Fruit fly (Drosophila melanogaster) ovary, adult (tissue): Measurements from ENCODE around the gene CG4168.

Experiments
- CG17801 ChIP-seq: fragments of 200-800 bp; optimal IDR thresholded peaks from 2 replicates; lab custom pipeline; 2019; ENCODE audit warnings: missing biosample characterization, mild to moderate bottlenecking, missing genetic modification characterization, moderate library complexity; ENCODE audit not compliant: partially characterized antibody

Gene CG4168

DNA sequence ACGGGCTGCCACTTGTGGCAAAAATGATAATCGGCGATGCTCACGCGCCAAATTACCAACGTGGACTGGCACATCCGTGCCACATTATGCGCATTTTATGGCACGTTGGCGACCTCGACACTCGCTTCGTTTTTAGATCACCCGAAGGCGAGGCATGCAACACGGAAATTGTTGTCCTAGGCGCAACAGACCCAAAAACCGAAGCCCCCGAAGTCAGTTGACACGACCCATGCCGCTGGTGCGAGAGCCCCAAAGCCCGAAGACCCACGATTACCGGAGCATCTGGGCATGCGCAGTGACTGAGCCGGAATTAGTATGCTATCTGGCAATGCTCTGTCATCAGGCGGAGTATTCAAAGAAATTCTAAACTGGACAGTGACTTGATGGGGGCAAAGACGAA is at the start of gene CG4168:
Gene CG4168 (minus strand): TSS at position 51 of the 400 bp plus-strand sequence.
- TF ChIP-seq CG17801 (GFP tag; lab: Kevin White, UChicago), result no peak

DNA sequence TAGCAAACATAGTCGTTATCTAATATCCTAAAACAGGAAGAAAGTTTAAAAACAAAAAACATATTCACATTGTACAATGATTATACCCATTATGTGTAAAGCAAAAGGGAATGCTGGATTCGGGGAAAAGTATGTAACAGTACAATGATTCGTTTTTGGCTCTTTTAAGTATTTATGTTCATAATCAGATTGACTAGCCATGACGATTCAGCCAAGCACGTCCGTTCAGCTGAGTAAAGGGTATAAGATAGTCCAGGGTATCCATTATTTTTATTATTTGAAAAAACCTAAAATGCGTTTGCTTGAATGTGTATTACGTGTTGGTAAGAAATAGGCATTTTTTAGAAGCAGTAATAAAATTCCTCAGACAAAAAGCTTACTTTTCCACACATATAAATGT is 49.4 kb upstream of the CG4168 start:
- TF ChIP-seq CG17801 (GFP tag; lab: Kevin White, UChicago), result no peak

DNA sequence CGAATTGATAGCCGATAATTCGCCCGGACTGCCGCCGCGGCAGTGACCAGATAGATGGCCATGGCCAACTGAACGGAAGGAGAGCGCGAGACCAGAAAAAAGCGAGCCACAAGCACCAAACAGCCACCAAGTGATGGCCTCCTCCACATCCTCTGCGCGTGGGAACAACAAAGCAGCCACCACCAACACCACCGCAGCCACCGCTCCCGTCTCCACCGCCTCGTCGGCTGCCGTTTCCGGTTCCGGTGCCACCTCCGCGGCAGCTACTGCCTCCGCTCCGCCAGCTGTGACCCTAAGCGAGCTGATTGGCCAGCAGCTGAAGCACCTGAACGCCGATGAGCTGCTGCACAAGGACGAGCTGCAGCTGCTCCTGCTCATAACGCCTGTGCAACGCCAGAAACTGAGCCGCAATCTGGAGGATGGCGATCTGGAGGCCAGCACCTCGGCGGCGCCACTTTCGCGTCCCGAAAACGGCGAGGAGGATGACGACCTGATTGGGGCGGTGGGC is 48.8 kb upstream of the CG4168 start:
- no peak for TF ChIP-seq CG17801 (GFP tag; lab: Kevin White, UChicago)

DNA sequence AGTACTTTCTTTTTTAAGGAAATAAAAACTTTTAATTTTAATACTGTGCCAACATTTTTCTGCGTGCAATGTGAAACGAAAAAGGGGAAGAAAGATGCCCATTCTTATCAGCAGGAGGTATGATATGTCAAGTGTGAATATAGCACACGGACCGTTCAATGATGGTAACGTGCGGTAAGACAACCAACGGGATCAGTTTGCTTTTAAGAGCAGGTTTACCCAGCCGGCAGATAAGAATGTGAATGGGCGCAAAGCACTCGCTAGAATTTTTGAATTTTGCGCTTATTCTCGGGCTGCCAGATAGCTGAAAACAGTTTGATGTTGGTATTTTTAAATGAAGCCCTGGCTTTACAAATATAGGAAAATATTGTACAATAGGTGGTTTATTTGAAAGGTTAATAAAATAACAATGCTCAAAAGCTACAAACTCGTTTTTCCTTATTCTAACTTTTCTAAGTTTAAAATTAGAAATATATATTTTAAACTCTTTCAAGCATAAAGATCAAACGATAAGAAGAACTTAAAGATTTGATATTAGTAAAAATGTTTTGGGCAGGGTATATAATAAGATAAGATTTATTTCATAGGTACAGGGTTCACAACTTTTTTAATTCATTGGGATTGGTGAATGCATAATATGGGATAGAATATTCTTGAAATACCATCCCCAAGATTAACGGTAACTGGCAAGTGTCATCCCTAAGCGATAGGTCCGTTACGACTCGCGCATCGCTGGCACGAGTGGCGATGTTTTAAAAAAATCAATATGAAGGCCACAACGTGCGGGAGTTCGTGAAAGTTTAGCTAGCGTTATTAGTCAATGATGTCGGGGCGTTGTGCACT is 48.1 kb upstream of the CG4168 start, which contains the start of gene dao:
Gene dao (plus strand): TSS at position 717 of the 843 bp plus-strand sequence.
- no peak for TF ChIP-seq CG17801 (GFP tag; lab: Kevin White, UChicago)

DNA sequence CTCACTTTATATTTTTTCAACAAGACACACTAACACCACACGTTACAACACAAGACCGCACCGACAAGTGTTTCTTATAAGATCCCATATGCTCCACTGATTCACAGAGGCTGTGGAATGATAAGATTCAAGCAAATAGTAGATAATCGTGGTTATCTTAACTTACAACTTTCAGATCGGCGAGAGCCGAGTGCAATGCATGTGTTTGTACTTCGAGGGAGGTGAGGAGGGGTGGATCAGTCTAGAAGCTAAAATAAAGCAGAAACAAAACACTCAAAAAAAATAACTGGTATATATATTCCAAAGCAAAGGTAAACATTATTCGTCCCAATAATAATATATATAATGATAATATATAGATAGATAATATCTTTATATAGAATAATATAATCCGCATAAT is 47.4 kb upstream of the CG4168 start, which contains the start of gene ZnT35C:
Gene ZnT35C (minus strand): TSS at position 101 of the 400 bp plus-strand sequence.
- no peak for TF ChIP-seq CG17801 (GFP tag; lab: Kevin White, UChicago)

DNA sequence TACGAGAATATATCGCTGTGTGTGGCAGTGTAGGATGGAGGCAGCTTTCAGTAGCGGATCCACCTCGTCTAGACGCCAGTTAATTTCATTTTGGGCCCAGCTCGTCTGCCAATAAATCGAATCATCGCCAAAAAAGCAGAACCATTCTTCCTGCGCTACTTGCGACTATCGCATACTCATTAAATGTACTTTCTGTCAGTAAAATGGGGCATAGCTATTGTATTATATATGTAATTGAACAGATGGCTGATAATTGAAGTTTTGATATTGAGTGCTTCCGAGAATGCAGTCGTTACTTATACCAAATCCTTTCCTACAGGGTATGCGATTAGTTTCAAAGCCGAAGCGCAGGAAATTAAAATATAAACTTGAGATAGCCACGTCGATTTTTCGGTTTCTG is 44.4 kb upstream of the CG4168 start:
- no peak for TF ChIP-seq CG17801 (GFP tag; lab: Kevin White, UChicago)

DNA sequence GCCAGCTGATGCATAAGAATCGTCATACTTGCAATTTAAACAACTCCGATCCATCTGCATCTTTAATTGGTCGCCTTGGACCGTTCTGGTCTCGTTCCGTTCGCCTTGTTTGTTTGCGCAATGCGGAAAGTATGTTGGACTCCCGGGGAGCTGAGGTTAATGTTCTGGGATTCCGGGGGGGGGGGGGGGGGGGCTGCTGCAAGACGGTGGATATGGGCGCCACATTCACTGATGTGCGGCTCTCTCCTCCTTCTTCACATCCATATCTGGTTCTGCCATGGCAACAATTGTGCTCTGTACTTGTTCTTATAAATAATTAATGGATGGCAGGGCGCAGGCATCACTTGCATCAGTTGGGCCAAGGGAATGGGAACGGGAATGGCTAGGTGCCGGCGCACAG is 43.2 kb upstream of the CG4168 start:
- TF ChIP-seq CG17801 (GFP tag; lab: Kevin White, UChicago), result no peak

DNA sequence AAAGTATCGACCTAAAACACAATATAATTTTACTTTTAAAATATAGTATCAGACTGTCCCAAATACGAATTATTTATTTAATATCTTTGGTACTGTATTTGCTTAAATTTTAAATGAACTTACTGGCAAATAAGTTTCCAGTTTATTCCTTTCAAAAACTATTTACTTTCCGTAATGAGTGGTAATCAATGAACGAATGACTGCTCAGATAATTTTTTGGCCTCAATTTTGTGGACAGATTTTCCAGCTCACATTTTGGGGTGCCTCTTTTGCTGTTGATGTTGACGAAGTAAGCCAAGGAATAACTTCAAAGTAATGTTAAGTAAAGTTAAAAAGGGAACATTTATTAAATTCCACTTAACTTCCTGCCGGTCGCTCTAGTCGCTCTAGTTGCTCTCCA is 14.7 kb upstream of the CG4168 start, which contains the start of gene CG43230:
Gene CG43230 (plus strand): TSS at position 301 of the 400 bp plus-strand sequence.
- no peak for TF ChIP-seq CG17801 (GFP tag; lab: Kevin White, UChicago)

DNA sequence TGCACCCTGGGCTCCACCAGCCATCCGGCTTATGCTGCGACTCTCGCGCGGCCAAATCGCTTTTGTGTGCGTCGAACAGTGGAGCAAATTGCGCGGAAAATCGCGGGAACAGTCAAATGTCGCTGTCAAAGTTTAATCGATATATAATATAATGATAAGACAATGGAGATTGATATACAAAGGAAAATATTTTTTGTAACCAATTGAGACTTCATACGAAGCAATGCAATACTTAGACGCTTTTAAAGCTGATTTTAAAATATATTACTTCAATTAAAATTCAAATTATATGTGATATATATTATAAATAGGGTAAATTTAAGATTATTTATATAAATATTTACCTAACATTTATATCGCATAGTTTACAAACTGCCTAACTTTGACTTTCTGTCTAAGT is 11.2 kb upstream of the CG4168 start:
- no peak for TF ChIP-seq CG17801 (GFP tag; lab: Kevin White, UChicago)

DNA sequence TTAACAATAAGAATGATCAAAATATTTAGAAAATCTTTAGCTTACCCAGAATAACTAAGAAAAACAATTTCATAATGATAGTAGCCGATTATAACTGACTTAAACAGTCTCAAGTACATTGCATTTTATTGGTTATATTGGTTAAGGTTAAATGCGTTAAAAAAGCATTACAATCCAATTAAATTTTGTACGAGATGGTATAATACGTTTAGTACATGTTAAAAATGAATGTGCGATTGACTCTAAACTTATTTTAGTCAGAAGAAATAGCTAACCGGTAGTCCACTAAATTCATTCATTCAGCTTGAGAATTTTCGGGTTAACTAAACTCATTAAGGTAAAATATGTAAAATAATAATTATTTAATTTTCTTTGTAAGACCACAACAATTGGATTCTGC is 1.7 kb upstream of the CG4168 start, which contains the start of gene Sfp35C:
Gene Sfp35C (minus strand): TSS at position 101 of the 400 bp plus-strand sequence.
- TF ChIP-seq CG17801 (GFP tag; lab: Kevin White, UChicago), result no peak

DNA sequence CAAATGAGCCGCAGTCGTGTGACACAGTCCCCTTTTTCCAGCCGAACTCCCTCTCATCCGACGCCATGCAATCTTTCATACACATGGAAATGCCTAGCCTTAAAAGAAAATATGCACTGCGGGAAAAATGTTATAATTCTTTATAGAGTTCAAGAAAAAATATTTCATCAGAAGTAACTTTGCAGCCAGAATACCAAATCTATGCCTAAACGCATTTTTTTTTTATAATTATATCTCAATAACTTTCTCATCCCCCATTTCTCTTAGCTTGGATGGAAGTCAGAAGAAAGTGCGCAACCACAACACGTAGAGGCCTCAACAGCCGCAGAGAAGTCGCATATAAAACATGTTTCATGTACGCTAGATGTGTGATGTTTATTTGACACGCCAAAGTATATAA is 21.2 kb downstream of the CG4168 start:
- TF ChIP-seq CG17801 (GFP tag; lab: Kevin White, UChicago), result no peak

DNA sequence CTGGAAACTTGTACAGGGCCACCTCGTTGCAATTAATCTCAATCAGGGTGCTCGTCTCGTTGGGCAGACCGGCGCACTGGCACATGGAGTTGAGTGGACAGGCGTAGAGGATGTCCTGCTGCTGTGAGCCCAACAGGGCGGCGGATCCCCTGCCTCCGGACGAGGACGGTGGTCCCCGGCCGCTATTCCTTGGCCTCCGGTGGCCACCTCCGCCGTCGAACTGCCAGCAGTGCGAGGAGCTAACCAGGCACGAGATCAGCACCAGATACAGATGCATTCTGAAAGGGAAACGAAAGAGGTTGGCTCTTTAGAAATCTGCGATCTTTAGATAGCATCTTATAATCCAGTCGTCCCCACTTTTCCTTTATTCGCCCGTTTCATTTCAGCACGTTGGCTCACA is 22.2 kb downstream of the CG4168 start:
- no peak for TF ChIP-seq CG17801 (GFP tag; lab: Kevin White, UChicago)

DNA sequence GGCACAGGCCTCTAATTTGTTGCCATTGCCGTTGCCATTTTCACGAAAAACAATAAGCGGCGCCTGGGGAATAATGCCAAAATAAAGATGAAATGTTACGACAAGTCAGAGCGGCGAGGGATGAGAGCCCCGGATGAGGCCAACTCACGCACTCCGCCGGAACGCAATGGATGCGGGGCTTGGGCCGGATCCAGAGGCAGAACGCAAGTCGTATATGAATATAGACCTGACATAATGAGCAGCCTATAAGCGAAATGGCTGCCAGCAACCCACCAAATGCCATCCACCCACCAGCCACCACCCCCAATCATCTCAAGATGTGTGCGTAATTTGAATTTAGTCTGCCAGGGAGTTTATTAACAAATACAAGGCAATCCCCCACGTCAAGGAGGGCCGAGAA is 81.8 kb downstream of the CG4168 start:
- TF ChIP-seq CG17801 (GFP tag; lab: Kevin White, UChicago), result no peak

DNA sequence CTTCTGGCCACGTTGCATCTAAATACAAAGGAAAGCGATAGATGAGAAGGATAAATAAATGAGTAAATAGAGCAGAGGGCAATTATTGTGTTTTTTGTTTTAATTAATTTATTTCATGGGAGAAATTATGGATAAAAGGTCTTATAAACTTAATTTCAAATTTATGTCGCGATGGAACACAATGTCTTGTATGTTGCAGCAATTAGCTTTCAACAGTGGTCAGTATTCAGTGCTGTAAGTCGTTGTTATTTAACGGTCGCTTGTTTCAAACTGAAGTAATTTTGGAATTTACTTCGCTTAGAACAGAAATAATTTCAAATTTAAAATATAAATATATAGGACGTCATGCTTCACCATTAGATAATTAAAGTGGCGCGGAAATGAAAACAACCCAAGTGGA is 82.3 kb downstream of the CG4168 start:
- no peak for TF ChIP-seq CG17801 (GFP tag; lab: Kevin White, UChicago)

DNA sequence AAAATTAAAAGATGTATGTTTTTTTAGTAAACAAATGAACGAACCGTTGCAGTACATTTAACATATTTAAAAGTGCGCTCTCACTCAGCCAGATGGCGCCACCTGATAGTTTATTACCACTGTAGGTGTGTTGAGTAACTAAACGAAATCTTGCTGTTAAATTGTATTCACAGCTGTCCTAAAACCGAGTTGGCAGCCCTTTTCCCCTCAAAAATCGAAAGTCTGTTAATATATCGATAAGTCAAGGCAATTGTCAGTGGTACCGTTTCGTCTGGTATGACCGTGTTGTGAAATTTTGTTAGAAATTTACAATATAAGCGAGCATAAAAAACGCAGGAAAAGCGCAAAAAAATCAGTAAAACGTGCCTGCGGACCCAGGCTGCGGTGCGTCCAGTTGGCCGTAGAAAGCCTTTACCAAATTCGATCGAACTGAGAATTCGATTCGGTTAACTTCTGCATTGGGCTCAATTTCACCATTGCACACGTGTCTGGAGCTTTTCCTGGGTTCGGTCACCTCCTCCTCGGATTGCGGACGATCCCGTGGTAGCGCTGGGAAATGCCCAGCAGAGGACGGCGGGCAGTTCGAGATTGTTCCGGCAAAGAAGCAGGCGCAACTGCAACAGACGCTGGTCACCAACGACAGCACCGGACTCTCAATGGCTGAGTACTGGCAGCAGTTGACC is 86.9 kb downstream of the CG4168 start, which contains the start of gene stc:
Gene stc (plus strand): TSS at position 247 of the 683 bp plus-strand sequence.
- TF ChIP-seq CG17801 (GFP tag; lab: Kevin White, UChicago), result peak; percentile 17
